Fruit fly (Drosophila melanogaster) whole organism, embryonic: ENCODE measurements around the gene Mlc2.

Experiments used
- CG9932 ChIP-seq: fragments of 200-800 bp; sonication (Bioruptor generic); IDR thresholded peaks from 2 replicates; pipeline ENCODE4 v1.3.6; 2022; ENCODE audit warnings: missing biosample characterization, missing genetic modification characterization
- Dip3 ChIP-seq: fragments of 200-800 bp; sonication (Bioruptor generic); optimal IDR thresholded peaks from 3 replicates; lab custom pipeline; 2016; ENCODE audit warnings: missing biosample characterization, missing genetic modification characterization
- HLHmδ ChIP-seq: fragments of 200-800 bp; sonication (Bioruptor generic); optimal IDR thresholded peaks from 2 replicates; lab custom pipeline; 2018; ENCODE audit warnings: missing biosample characterization, mild to moderate bottlenecking, missing genetic modification characterization, moderate library complexity
- phol ChIP-seq: fragments of 200-800 bp; sonication (Bioruptor generic); optimal IDR thresholded peaks from 3 replicates; lab custom pipeline; 2018; ENCODE audit warnings: missing biosample characterization, mild to moderate bottlenecking, missing genetic modification characterization, moderate library complexity

DNA sequence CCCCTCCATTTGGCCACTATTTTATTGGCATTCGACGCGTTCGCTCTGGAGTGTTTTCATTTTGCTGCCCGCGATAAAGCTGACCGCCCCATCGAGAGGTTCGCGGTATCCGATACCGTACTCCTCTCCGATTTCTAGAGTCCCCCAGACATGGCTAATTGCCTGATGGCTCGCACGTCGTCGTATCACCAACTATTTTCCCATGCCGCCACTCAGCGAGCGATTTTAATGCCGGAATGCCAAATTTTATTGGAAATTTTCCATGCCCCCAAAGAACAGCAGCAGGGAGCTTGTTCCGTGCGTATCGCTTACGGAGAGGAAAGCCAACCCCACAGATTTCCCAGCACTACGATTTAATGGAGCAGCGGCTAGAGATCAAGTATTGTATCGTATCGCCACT is 26.7 kb upstream of the Mlc2 start:
- TF ChIP-seq phol (tag; lab: Kevin White, UChicago) (no peak), Dip3 (GFP tag; lab: Kevin White, UChicago) (no peak), HLHmδ (GFP tag; lab: Kevin White, UChicago) (no peak), CG9932 (GFP tag; lab: Robert Waterston, UW) (no peak)
